Fruit fly (Drosophila melanogaster): ENCODE measurements around the gene CG15628.

CG15628 gene

dm6 chr2L:4838494-4839320 is 17.1 kb downstream of the CG15628 start (continued):
- no peak for TF ChIP-seq pnt (GFP tag; optimal IDR thresholded peaks at IDR 0.05)
- TF ChIP-seq CG16863 (GFP tag; optimal IDR thresholded peaks at IDR 0.05): no peak
- TF ChIP-seq ERR (GFP tag; optimal IDR thresholded peaks at IDR 0.05): no peak
- TF ChIP-seq Mrtf (GFP tag; IDR thresholded peaks at IDR 0.05): no peak; the same call in 2 of the 3 replicates
- no peak for TF ChIP-seq CG12104 (GFP tag; optimal IDR thresholded peaks at IDR 0.05)
- peak; percentile 76 for TF ChIP-seq Sox100B (GFP tag; optimal IDR thresholded peaks at IDR 0.05)
- TF ChIP-seq pho (GFP tag; optimal IDR thresholded peaks at IDR 0.05): no peak
- TF ChIP-seq CG33557 (GFP tag; optimal IDR thresholded peaks at IDR 0.05): peak; percentile 44
- TF ChIP-seq CG10543 (GFP tag; optimal IDR thresholded peaks at IDR 0.05): peak; percentile 32
- TF ChIP-seq klu (GFP tag; IDR thresholded peaks at IDR 0.05): no peak
- TF ChIP-seq Aef1 (GFP tag; IDR thresholded peaks at IDR 0.05): no peak
- no peak for TF ChIP-seq CG30431 (GFP tag; optimal IDR thresholded peaks at IDR 0.05)
- TF ChIP-seq danr (GFP tag; IDR thresholded peaks at IDR 0.05): no peak
- TF ChIP-seq abd-A (tag; optimal IDR thresholded peaks at IDR 0.05): no peak
- TF ChIP-seq Sry-β (GFP tag; optimal IDR thresholded peaks at IDR 0.05): no peak
- TF ChIP-seq CG14014 (GFP tag; IDR thresholded peaks at IDR 0.05): no peak
- no peak for TF ChIP-seq CG10979 (tag; optimal IDR thresholded peaks at IDR 0.05)
- TF ChIP-seq repo (GFP tag; optimal IDR thresholded peaks at IDR 0.05): peak; percentile 40
- no peak for TF ChIP-seq gem (tag; optimal IDR thresholded peaks at IDR 0.05)
- TF ChIP-seq CG11247 (GFP tag; IDR thresholded peaks at IDR 0.05): no peak
- no peak for TF ChIP-seq eve (GFP tag; optimal IDR thresholded peaks at IDR 0.05)
- no peak for TF ChIP-seq CG6254 (GFP tag; optimal IDR thresholded peaks at IDR 0.05)
- peak; percentile 65 for TF ChIP-seq Med (GFP tag)
- TF ChIP-seq HLH3B (GFP tag; IDR thresholded peaks at IDR 0.05): peak; percentile 15; the same call in 1 of the 2 replicates
- TF ChIP-seq CG6654 (GFP tag; optimal IDR thresholded peaks at IDR 0.05): no peak
- peak in 1 of 2 experiments; percentile 7 for TF ChIP-seq insv (GFP tag; optimal IDR thresholded peaks at IDR 0.05)
- TF ChIP-seq CG32772 (GFP tag; IDR thresholded peaks at IDR 0.05): peak; percentile 34; the same call in 1 of the 2 replicates
- TF ChIP-seq B-H1 (GFP tag; IDR thresholded peaks at IDR 0.05): no peak
- TF ChIP-seq Ptx1 (GFP tag; IDR thresholded peaks at IDR 0.05): no peak
- TF ChIP-seq CG11504 (tag; optimal IDR thresholded peaks at IDR 0.05): no peak
- TF ChIP-seq fu2 (GFP tag; optimal IDR thresholded peaks at IDR 0.05): no peak
- TF ChIP-seq hb (GFP tag; IDR thresholded peaks at IDR 0.05; ENCODE audit: partially characterized antibody): no peak
- TF ChIP-seq CG1792 (GFP tag; optimal IDR thresholded peaks at IDR 0.05): peak; percentile 68
- no peak for TF ChIP-seq CG9437 (GFP tag; optimal IDR thresholded peaks at IDR 0.05)
- TF ChIP-seq CG16779 (GFP tag; IDR thresholded peaks at IDR 0.05): no peak
- no peak for TF ChIP-seq CG10274 (GFP tag; optimal IDR thresholded peaks at IDR 0.05)
- peak; percentile 45 for TF ChIP-seq CG3407 (GFP tag; optimal IDR thresholded peaks at IDR 0.05)
- no peak for TF ChIP-seq dimm (GFP tag; IDR thresholded peaks at IDR 0.05)
- no peak for TF ChIP-seq sd (tag; optimal IDR thresholded peaks at IDR 0.05)
- TF ChIP-seq CG8089 (GFP tag; optimal IDR thresholded peaks at IDR 0.05): no peak
- TF ChIP-seq Kr (GFP tag; optimal IDR thresholded peaks at IDR 0.05): no peak
- TF ChIP-seq gsb (GFP tag; IDR thresholded peaks at IDR 0.05): no peak
- peak; percentile 43; the same call in 1 of the 2 replicates for TF ChIP-seq CG5953 (GFP tag; IDR thresholded peaks at IDR 0.05)
- TF ChIP-seq Myb (GFP tag; optimal IDR thresholded peaks at IDR 0.05): no peak
- TF ChIP-seq ranshi (GFP tag; IDR thresholded peaks at IDR 0.05): no peak
- no peak for TF ChIP-seq CG11695 (GFP tag; IDR thresholded peaks at IDR 0.05)
- TF ChIP-seq CG6813 (GFP tag; optimal IDR thresholded peaks at IDR 0.05): peak; percentile 71
- TF ChIP-seq disco-r (GFP tag; optimal IDR thresholded peaks at IDR 0.05): no peak
- TF ChIP-seq mam (GFP tag; optimal IDR thresholded peaks at IDR 0.05): no peak
- TF ChIP-seq CG18476 (GFP tag; optimal IDR thresholded peaks at IDR 0.05): no peak
